Worm (Caenorhabditis elegans) whole organism, dauer: Measurements from ENCODE around the gene fbxa-185.

Experiments used
- unc-62 ChIP-seq: sonication (generic microtip); optimal IDR thresholded peaks from 2 replicates; lab custom pipeline; 2017; ENCODE audit warnings: missing biosample characterization, missing genetic modification reagents, missing genetic modification characterization

Gene fbxa-185

ce11 chrV:17339349-17339748 lies 7.9 kb downstream of the fbxa-185 start:
- no peak for TF ChIP-seq unc-62 (GFP tag; lab: Kevin White, UChicago)

ce11 chrV:17344876-17345275 lies 13.4 kb downstream of the fbxa-185 start, which contains the start of the genes fbxa-188 and fbxa-189:
TSS of gene fbxa-188 (minus strand) at chrV:17344926.
TSS of gene fbxa-189 (plus strand) at chrV:17345214.
- no peak for TF ChIP-seq unc-62 (GFP tag; lab: Kevin White, UChicago)

ce11 chrV:17347602-17348001 lies 16.2 kb downstream of the fbxa-185 start, which contains the start of gene skr-5:
TSS of gene skr-5 (plus strand) at chrV:17347902.
- TF ChIP-seq unc-62 (GFP tag; lab: Kevin White, UChicago) = no peak

- no peak for TF ChIP-seq unc-62 (GFP tag; lab: Kevin White, UChicago)
Observed at ce11 chrV:17350093-17350492, 18.7 kb downstream of the fbxa-185 start, which contains the start of gene lsy-27. TSS of gene lsy-27 (minus strand) at chrV:17350193.

ce11 chrV:17352827-17353373 lies 21.5 kb downstream of the fbxa-185 start, which contains the start of the genes fbxa-134 and F47H4.2:
TSS of gene fbxa-134 (minus strand) at chrV:17352870.
TSS of gene F47H4.2 (plus strand) at chrV:17353323.
- no peak for TF ChIP-seq unc-62 (GFP tag; lab: Kevin White, UChicago)

ce11 chrV:17376639-17377038 lies 45.2 kb downstream of the fbxa-185 start, which contains the start of gene Y20C6A.1:
TSS of gene Y20C6A.1 (minus strand) at chrV:17376745.
- TF ChIP-seq unc-62 (GFP tag; lab: Kevin White, UChicago) = no peak

ce11 chrV:17377140-17377539 lies 45.7 kb downstream of the fbxa-185 start, which contains the start of gene fbxb-7:
TSS of gene fbxb-7 (plus strand) at chrV:17377406.
- no peak for TF ChIP-seq unc-62 (GFP tag; lab: Kevin White, UChicago)

- TF ChIP-seq unc-62 (GFP tag; lab: Kevin White, UChicago) = no peak
Observed at ce11 chrV:17379932-17380331, 48.5 kb downstream of the fbxa-185 start, which contains the start of gene Y20C6A.4. TSS of gene Y20C6A.4 (plus strand) at chrV:17380232.
